Worm (Caenorhabditis elegans) whole organism, dauer: ENCODE results near the gene F11D5.5.

Experiments
- unc-62 ChIP-seq: sonication (generic microtip); optimal IDR thresholded peaks from 2 replicates; lab custom pipeline; 2017; ENCODE audit warnings: missing biosample characterization, missing genetic modification reagents, missing genetic modification characterization

Gene F11D5.5

DNA sequence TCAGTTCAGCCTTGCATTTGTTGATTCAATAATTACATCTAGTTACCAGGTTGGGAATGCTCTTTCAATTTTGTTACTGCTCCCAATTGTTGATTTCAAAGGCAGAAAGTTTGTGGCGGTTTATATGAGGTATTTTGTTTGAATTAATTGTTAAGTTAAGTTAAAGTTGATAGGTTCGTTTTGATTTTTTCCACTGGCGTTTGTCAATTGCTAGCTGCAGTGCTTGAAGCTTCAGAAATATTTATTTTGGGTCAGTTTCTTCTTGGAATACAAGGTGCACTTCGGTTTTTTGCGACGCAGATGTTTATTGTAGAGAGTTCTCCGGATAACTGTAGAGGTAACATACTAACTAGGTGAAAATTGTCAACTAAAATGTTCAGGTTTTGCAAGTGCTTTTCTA is at the start of gene F11D5.5:
TSS of gene F11D5.5 (plus strand) at position 301 of the 400 bp plus-strand sequence.
- TF ChIP-seq unc-62 (GFP tag; lab: Kevin White, UChicago) = no peak

DNA sequence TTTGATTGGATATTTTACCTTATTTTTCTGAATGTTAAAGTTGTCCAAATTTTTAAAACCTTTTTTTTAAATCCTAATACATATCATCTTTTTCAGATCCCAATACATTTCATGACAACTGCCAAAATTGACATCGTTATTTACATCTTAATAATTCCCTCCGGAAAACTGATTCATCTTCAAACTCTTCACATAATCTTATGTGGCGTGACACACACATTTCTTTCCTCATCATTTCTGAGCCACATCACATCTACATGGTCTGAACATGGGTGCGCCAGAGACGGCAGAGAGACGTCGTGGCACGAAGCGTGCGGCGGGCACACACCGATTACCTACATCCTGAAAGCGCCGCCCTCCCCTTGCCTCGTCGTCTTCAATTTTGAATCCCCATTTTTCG is 49.4 kb upstream of the F11D5.5 start, which contains the start of gene tba-9:
TSS of gene tba-9 (plus strand) at position 301 of the 400 bp plus-strand sequence.
- TF ChIP-seq unc-62 (GFP tag; lab: Kevin White, UChicago) = no peak

DNA sequence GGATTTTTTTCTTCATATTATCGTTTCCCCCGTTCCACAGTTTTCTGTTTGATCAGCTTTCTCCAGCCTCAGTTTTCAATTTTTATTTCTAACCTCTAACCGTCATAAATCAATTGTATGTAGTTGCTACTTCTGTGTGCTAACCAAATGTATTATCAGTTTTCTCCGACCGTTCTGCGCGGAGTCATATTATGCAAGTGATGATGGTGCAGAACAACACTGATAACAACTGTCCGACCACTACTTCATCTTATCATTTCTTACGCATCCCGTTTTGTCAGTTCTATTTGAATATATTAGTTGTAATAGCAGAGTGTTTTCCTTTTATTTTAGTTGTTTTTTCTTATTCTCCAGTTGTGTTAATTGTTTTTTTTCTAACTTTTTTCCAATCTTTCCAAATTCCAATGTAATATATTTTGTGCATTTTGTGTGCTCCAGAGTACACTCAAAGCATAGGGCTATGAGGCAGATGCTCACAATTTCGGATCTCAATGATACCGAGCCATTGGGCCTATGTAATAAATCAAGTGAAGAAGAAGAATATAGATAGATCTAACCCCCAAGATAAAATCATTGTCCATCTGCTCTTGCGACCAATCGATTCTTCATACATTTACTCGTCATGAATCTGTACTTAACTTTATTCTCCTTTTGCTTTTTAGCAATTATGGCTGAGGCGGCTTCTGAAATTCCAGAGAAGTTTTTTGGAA is 44.9 kb upstream of the F11D5.5 start, which contains the start of gene lbp-3:
TSS of gene lbp-3 (plus strand) at position 589 of the 710 bp plus-strand sequence.
- TF ChIP-seq unc-62 (GFP tag; lab: Kevin White, UChicago) = no peak

DNA sequence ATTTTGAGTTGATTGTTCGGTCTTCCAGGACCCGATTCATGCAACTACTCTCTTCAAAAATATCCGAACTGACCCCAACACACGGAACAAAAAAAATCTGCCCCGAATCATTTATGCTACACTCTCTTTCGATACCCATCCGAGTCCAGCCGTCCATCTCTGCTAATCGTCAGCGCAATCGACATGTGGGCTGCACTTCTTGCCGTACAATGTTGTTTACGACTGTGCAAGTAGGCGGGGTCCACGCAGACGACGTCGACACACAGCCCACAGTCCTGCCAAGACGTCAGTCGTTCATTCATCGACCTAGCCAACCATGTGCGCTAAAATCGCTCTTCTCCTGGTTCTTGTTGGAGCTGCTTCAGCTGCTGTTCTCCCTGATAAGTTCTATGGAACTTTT is 43.0 kb upstream of the F11D5.5 start, which contains the start of gene lbp-1:
TSS of gene lbp-1 (plus strand) at position 301 of the 400 bp plus-strand sequence.
- no peak for TF ChIP-seq unc-62 (GFP tag; lab: Kevin White, UChicago)

DNA sequence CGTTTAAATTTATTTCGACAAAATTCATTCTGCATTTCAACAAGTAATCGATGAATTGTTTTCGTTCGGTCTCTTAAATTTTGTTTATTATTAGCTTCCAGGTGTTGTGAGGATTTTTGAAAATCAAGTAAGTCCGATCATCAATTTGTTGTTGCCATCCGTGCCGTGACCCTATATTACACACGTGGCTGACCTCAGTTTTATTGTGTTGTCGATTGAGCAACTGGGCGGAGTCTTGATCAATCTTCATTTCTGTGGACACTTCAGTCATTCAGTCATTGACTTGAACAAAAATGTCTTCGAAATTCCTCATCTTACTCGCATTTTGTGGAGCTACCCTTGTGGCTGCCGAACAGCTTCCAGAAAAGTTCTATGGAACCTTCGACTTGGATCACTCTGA is 41.4 kb upstream of the F11D5.5 start, which contains the start of gene lbp-2:
TSS of gene lbp-2 (plus strand) at position 102 of the 400 bp plus-strand sequence.
- TF ChIP-seq unc-62 (GFP tag; lab: Kevin White, UChicago) = no peak

DNA sequence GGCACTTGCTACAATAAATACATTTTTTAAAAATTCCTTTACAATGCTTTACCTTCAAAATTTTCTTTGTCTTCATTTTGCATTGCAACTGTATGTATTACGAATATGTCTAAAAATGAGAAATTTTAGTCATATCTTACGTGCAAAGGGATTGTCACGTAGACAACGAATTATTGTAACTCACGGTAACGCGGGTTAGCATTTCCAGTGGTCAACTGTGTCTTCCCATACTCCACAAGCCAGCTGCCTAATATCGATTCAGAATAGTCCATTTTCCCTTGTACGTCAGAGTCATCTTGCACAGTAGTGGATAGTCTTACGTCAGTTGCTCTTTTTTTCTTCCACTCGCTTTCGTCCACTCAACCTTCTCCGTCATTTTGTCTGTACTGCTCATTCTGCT is 39.3 kb upstream of the F11D5.5 start, which contains the start of gene fbxb-71:
TSS of gene fbxb-71 (plus strand) at position 301 of the 400 bp plus-strand sequence.
- no peak for TF ChIP-seq unc-62 (GFP tag; lab: Kevin White, UChicago)

DNA sequence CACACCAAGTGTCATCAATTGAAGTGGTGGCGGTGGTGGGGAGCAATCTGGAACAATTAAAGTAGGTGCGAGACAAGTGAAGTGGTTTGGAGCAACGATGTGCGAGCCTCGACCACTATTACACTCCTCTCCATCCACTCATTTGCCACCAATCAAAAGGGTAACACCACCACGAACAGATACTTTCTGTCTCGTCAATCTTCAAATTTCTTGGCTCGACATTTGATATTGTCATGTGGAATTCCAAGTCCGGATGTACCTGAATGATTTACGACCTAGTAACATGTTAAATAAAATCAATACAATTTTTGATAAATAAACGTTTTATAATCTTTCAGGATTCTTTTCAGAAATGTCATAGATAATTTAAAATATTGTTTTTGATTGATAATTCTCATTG is 31.1 kb upstream of the F11D5.5 start, which contains the start of gene sul-1:
TSS of gene sul-1 (minus strand) at position 101 of the 400 bp plus-strand sequence.
- no peak for TF ChIP-seq unc-62 (GFP tag; lab: Kevin White, UChicago)

DNA sequence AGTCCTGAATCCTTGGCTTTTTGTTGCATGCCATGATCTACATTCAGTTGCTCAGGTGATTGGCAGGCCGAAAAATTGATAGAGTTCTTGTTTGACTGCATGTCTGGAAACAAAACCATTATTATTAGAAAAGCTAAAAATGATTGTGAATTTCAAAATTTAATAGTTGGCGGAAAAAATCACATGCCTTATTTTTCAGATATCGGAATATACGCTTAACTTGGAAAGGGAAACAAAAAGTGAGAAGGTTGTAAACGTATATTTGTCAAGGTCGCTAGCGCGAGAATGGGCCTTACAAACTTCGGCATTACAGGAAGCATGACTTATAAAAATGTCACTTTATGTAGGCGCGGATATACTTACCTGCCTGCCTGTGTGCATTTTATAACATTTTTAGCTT is 30.2 kb upstream of the F11D5.5 start, which contains the start of gene K09C4.9:
TSS of gene K09C4.9 (minus strand) at position 101 of the 400 bp plus-strand sequence.
- TF ChIP-seq unc-62 (GFP tag; lab: Kevin White, UChicago) = no peak

DNA sequence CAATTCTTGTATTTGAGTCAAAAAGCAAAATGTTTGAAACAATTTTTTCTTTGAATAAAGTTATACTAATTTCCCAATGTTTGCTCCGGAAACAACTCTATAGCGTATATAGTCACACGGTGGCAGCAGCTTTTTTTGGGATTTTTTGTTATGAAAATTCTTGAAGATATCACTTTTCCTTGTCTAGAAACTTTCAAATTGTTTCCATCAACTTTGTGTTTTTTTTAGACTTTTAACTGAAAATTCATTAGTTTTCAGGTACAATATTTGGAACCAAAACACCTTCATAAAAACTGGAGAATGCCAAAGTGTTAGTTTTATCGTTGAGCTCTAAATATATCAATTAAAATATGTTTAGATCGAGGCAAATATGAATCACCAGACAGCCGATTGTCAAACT is 29.3 kb upstream of the F11D5.5 start, which contains the start of gene K09C4.7:
TSS of gene K09C4.7 (plus strand) at position 301 of the 400 bp plus-strand sequence.
- no peak for TF ChIP-seq unc-62 (GFP tag; lab: Kevin White, UChicago)

DNA sequence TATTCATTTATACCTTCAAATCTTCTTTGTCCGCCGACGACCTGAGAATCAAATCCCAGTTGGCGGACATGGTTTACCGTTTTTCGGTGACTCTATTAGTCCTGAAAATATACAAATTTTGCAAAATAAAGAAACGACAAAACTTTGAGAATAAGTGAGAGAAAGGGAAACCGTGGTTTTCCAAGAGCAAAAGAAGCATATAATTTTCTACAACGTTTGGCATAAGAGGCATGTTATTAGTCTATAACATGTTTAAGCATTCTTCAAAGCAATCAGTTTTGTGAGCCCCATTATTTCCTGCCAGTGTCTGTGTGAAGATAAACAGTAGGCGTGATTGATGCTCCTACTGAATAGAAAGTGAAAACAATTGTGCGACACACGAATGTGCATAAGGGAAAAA is 21.7 kb upstream of the F11D5.5 start, which contains the start of gene K09C4.10:
TSS of gene K09C4.10 (minus strand) at position 101 of the 400 bp plus-strand sequence.
- TF ChIP-seq unc-62 (GFP tag; lab: Kevin White, UChicago) = no peak

DNA sequence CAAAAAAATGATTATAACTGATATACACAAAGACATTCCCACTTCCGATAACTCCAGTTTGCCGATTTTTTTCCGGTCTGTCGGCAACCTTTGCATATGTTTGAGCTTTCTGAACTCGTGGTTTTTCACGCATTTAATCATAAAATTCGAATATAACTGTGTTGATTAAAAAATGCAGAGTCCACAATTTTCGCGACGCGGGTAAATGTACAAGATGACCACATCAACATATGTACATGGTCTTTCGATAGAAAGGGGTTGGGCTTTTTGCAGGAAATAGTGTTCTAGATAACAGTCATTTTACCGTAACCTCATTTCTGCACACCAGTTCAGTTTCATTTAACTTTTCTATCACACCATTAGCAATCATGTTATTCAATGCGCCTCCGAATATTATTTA is 19.6 kb upstream of the F11D5.5 start, which contains the start of gene K09C4.5:
TSS of gene K09C4.5 (plus strand) at position 326 of the 400 bp plus-strand sequence.
- TF ChIP-seq unc-62 (GFP tag; lab: Kevin White, UChicago) = no peak

DNA sequence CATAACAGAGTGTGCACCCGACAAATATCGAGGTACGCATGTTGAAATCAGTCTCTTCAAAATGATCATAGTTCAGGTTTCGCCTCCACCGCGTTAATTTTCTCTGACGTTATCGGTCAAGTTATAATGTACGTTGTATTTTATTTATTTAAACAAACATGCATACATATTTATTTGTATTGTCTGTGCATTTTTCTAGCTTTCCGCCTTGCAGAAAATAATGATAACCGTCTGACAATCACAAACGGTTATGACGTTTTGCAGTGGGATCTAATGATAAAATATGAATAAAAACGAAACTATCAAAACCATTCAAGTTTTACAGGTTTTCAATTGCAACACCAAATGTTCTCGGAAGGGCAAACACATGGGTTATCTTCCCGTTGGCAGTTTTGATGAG is 18.7 kb upstream of the F11D5.5 start:
- no peak for TF ChIP-seq unc-62 (GFP tag; lab: Kevin White, UChicago)

DNA sequence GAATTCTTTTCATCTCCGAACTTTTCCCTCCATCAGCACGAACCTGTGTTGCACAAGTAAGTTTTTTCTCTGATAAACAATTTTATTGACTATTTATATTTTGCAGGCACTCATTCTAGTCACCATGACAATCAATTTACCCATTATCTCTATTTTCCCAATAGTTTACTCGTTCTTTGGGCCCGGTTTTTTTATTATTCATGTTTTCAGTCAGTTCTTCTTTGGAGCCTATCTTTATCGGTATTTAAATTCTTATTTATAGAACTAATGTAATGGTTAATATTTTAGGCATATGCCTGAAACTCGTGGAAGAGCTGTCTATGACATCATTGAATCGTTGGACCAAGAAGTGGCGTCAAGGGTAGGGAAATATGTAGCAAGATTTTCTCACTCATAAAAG is 16.9 kb upstream of the F11D5.5 start:
- no peak for TF ChIP-seq unc-62 (GFP tag; lab: Kevin White, UChicago)

DNA sequence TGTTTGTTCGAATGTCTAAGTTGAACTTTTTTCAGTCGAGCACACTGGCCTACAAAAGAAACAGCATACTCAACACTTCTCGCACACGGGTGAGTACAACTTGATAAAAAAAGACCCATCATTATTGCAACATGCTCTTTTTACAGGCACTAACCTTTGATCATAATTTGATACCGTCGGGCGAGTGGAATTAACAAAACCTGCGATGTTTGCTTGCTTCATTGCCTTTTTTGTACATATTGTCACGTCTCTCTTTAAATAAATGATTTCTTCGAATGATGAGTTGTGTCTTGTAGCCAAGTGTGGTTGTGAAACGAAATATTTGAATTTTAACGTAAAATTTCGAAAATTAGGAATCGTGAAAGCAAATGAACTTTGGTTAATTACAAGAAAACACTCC is 16.4 kb upstream of the F11D5.5 start:
- no peak for TF ChIP-seq unc-62 (GFP tag; lab: Kevin White, UChicago)

DNA sequence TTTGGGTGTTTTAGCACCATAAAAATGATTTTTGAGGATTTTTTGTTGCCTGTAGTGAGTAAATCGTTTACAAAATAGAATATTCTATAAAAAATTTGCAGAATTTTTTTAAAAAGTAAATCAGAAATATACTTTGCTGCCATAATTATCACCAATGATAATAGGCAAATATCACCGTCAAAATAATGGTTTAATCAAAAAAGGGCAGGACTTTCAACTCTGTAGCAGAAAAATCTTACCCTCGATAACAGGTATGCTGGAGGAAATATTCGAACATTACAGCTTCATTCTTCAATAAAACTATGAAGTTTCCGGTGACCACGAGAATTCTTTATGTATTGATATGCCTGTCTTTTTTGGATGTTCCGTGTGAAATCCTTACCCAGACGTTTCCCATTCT is 12.7 kb upstream of the F11D5.5 start, which contains the start of gene K09C4.4:
TSS of gene K09C4.4 (plus strand) at position 301 of the 400 bp plus-strand sequence.
- no peak for TF ChIP-seq unc-62 (GFP tag; lab: Kevin White, UChicago)

DNA sequence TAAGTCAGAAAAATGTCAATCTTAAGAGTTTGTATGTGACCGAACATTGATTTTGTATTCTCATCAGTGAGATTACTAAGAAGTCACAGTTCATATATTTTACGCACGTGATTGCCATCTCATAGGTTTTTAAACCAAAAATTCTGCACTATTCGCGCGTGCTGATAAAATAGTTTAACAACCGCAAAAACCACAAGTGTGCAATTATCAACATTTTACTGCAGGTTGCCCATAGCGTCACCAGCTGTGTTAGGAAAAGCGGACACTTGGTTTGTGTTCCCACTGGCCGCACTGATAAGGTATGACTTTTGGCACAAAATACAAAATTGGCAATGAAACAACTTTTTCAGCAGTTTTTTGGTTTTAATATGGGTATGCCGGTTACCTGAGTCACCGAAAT is 11.7 kb upstream of the F11D5.5 start:
- TF ChIP-seq unc-62 (GFP tag; lab: Kevin White, UChicago) = no peak
